Worm (Caenorhabditis elegans) whole organism, young adult: ENCODE data around the gene T24E12.3.

Source experiments
- B0035.1 ChIP-seq: sonication (generic microtip); optimal IDR thresholded peaks from 2 replicates; lab custom pipeline; 2016; ENCODE audit warnings: missing genetic modification characterization, mild to moderate bottlenecking, missing compliant biosample characterization, missing genotype, missing genetic modification reagents
- F22D6.2 ChIP-seq: sonication (generic microtip); optimal IDR thresholded peaks from 2 replicates; lab custom pipeline; 2016; ENCODE audit warnings: mild to moderate bottlenecking, missing genetic modification characterization, missing compliant biosample characterization
- F49E8.2 ChIP-seq: sonication (generic microtip); optimal IDR thresholded peaks from 3 replicates; lab custom pipeline; 2017; ENCODE audit warnings: missing genetic modification characterization, mild to moderate bottlenecking, missing compliant biosample characterization, antibody characterized with exemption, moderate library complexity; ENCODE audit not compliant: insufficient read depth
- F57A8.1 ChIP-seq: fragments of 200-800 bp; sonication (Bioruptor generic); optimal IDR thresholded peaks from 2 replicates; lab custom pipeline; 2018; ENCODE audit warnings: mild to moderate bottlenecking, missing genetic modification characterization, moderate library complexity, missing compliant biosample characterization
- K11D2.4 ChIP-seq: fragments of 200-800 bp; sonication (Bioruptor generic); IDR thresholded peaks from 2 replicates; pipeline ENCODE4 v1.3.6; 2022; ENCODE audit warnings: missing genetic modification reagents, missing genetic modification characterization, missing compliant biosample characterization
- Y53G8AR.9 ChIP-seq: fragments of 200-800 bp; sonication (Bioruptor generic); conservative IDR thresholded peaks from 2 replicates; pipeline ENCODE4 v1.3.6; 2022; ENCODE audit warnings: missing genetic modification reagents, missing genetic modification characterization, missing compliant biosample characterization
- Y67H2A.10 ChIP-seq: fragments of 200-800 bp; sonication (Bioruptor generic); conservative IDR thresholded peaks from 2 replicates; pipeline ENCODE4 v1.3.6; 2022; ENCODE audit warnings: missing genetic modification reagents, missing genetic modification characterization, missing compliant biosample characterization
- Y95B8A.8 ChIP-seq: fragments of 200-800 bp; sonication (Bioruptor generic); IDR thresholded peaks from 2 replicates; pipeline ENCODE4 v1.3.6; 2022; ENCODE audit warnings: missing genetic modification reagents, missing genetic modification characterization, missing compliant biosample characterization
- aptf-3 ChIP-seq: fragments of 200-800 bp; sonication (Bioruptor generic); IDR thresholded peaks from 2 replicates; pipeline ENCODE4 v1.3.6; 2022; ENCODE audit warnings: missing genetic modification characterization, missing compliant biosample characterization
- atf-7 ChIP-seq: sonication (generic microtip); optimal IDR thresholded peaks from 2 replicates; lab custom pipeline; 2017; ENCODE audit warnings: mild to moderate bottlenecking, missing genetic modification characterization, missing compliant biosample characterization
- athp-1 ChIP-seq: sonication (generic microtip); optimal IDR thresholded peaks from 2 replicates; lab custom pipeline; 2017; ENCODE audit warnings: mild to moderate bottlenecking, missing genetic modification characterization, missing compliant biosample characterization
- attf-5 ChIP-seq: fragments of 200-800 bp; sonication (Bioruptor generic); optimal IDR thresholded peaks from 2 replicates; lab custom pipeline; 2018; ENCODE audit warnings: mild to moderate bottlenecking, missing genetic modification characterization, missing compliant biosample characterization
- bed-1 ChIP-seq: fragments of 200-800 bp; sonication (Bioruptor generic); IDR thresholded peaks from 2 replicates; pipeline ENCODE4 v1.3.6; 2022; ENCODE audit warnings: missing genetic modification reagents, missing genetic modification characterization, missing compliant biosample characterization
- ccch-3 ChIP-seq: fragments of 200-800 bp; sonication (Bioruptor generic); optimal IDR thresholded peaks from 2 replicates; lab custom pipeline; 2018; ENCODE audit warnings: mild to moderate bottlenecking, missing genetic modification characterization, missing compliant biosample characterization
- cebp-1 ChIP-seq, 2 experiments: fragments of 200-800 bp in 1 of 2; sonication (Bioruptor generic) in 1 of 2; sonication (generic microtip) in 1 of 2; IDR thresholded peaks in 1 of 2; optimal IDR thresholded peaks in 1 of 2; 2 replicates each; pipeline versions ENCODE4 v1.3.6 to Lab custom; 2017 to 2022; ENCODE audit warnings: missing compliant biosample characterization in 2 of 2, missing genetic modification characterization in 2 of 2, mild to moderate bottlenecking in 1 of 2, missing genetic modification reagents in 1 of 2, moderate library complexity in 1 of 2
- ceh-100 ChIP-seq: fragments of 200-800 bp; sonication (Bioruptor generic); IDR thresholded peaks from 2 replicates; pipeline ENCODE4 v1.3.6; 2022; ENCODE audit warnings: missing genetic modification reagents, missing genetic modification characterization, missing compliant biosample characterization
- ceh-91 ChIP-seq: fragments of 200-800 bp; sonication (Bioruptor generic); IDR thresholded peaks from 2 replicates; pipeline ENCODE4 v1.3.6; 2022; ENCODE audit warnings: missing genetic modification reagents, missing genetic modification characterization, missing compliant biosample characterization
- chd-7 ChIP-seq: sonication (generic microtip); optimal IDR thresholded peaks from 2 replicates; lab custom pipeline; 2016; ENCODE audit warnings: mild to moderate bottlenecking, missing genetic modification characterization, moderate library complexity, missing compliant biosample characterization
- efl-1 ChIP-seq: fragments of 150-350 bp; optimal IDR thresholded peaks from 2 replicates; lab custom pipeline; 2014; ENCODE audit warnings: missing biosample characterization, missing genetic modification reagents, missing genetic modification characterization
- ekl-4 ChIP-seq: fragments of 200-800 bp; sonication (Bioruptor generic); IDR thresholded peaks from 2 replicates; pipeline ENCODE4 v1.3.6; 2022; ENCODE audit warnings: missing genetic modification reagents, missing genetic modification characterization, missing compliant biosample characterization
- ets-4 ChIP-seq: fragments of 200-800 bp; sonication (Bioruptor generic); optimal IDR thresholded peaks from 2 replicates; lab custom pipeline; 2018; ENCODE audit warnings: mild to moderate bottlenecking, missing genetic modification characterization, missing compliant biosample characterization
- fkh-3 ChIP-seq: sonication (generic microtip); optimal IDR thresholded peaks from 2 replicates; lab custom pipeline; 2016; ENCODE audit warnings: mild to moderate bottlenecking, missing genetic modification characterization, missing compliant biosample characterization
- gei-17 ChIP-seq: fragments of 200-800 bp; sonication (Bioruptor generic); optimal IDR thresholded peaks from 2 replicates; lab custom pipeline; 2018; ENCODE audit warnings: mild to moderate bottlenecking, missing genetic modification characterization, missing compliant biosample characterization
- him-1 ChIP-seq: sonication (generic microtip); optimal IDR thresholded peaks from 2 replicates; lab custom pipeline; 2016; ENCODE audit warnings: missing genotype, missing genetic modification reagents, missing genetic modification characterization, missing compliant biosample characterization
- hlh-12 ChIP-seq: sonication (generic microtip); optimal IDR thresholded peaks from 2 replicates; lab custom pipeline; 2016; ENCODE audit warnings: missing genetic modification characterization, missing compliant biosample characterization
- let-607 ChIP-seq, 2 experiments: fragments of 200-800 bp in 1 of 2; sonication (Bioruptor generic) in 1 of 2; sonication (generic microtip) in 1 of 2; optimal IDR thresholded peaks; 2 replicates each; lab custom pipeline; 2016 to 2018; ENCODE audit warnings: mild to moderate bottlenecking in 2 of 2, missing compliant biosample characterization in 2 of 2, missing genetic modification characterization in 2 of 2, moderate library complexity in 2 of 2, missing genotype in 1 of 2
- madf-10 ChIP-seq: sonication (generic microtip); optimal IDR thresholded peaks from 2 replicates; lab custom pipeline; 2016; ENCODE audit warnings: mild to moderate bottlenecking, missing genetic modification characterization, missing compliant biosample characterization
- mel-28 ChIP-seq: sonication (generic microtip); optimal IDR thresholded peaks from 2 replicates; lab custom pipeline; 2016; ENCODE audit warnings: borderline replicate concordance, mild to moderate bottlenecking, missing genetic modification characterization, missing compliant biosample characterization
- mxl-1 ChIP-seq: sonication (generic microtip); optimal IDR thresholded peaks from 2 replicates; lab custom pipeline; 2016; ENCODE audit warnings: missing genetic modification characterization, missing compliant biosample characterization
- nhr-179 ChIP-seq: sonication (generic microtip); optimal IDR thresholded peaks from 2 replicates; lab custom pipeline; 2016; ENCODE audit warnings: mild to moderate bottlenecking, missing genetic modification characterization, missing compliant biosample characterization
- nhr-90 ChIP-seq: sonication (generic microtip); optimal IDR thresholded peaks from 2 replicates; lab custom pipeline; 2016; ENCODE audit warnings: missing genotype, mild to moderate bottlenecking, missing genetic modification characterization, missing compliant biosample characterization
- rcor-1 ChIP-seq: fragments of 200-800 bp; sonication (Bioruptor generic); IDR thresholded peaks from 2 replicates; pipeline ENCODE4 v1.3.6; 2022; ENCODE audit warnings: missing genetic modification reagents, missing genetic modification characterization, missing compliant biosample characterization
- rec-8 ChIP-seq, 2 experiments: sonication (generic microtip); optimal IDR thresholded peaks; 2 replicates each; lab custom pipeline; 2016; ENCODE audit warnings: mild to moderate bottlenecking in 2 of 2, missing genetic modification characterization in 2 of 2, missing genetic modification reagents in 2 of 2, missing genotype in 2 of 2, missing biosample characterization in 1 of 2, missing compliant biosample characterization in 1 of 2, moderate library complexity in 1 of 2
- rpc-1 ChIP-seq, 2 experiments: fragments of 150-350 bp in 1 of 2; sonication (generic microtip) in 1 of 2; optimal IDR thresholded peaks; 2 replicates each; lab custom pipeline; 2014 to 2018; ENCODE audit warnings: missing biosample characterization in 1 of 2, missing genetic modification characterization in 1 of 2, missing genetic modification reagents in 1 of 2, missing genotype in 1 of 2
- snpc-1.1 ChIP-seq: sonication (generic microtip); optimal IDR thresholded peaks from 2 replicates; lab custom pipeline; 2017; ENCODE audit warnings: missing genetic modification characterization, mild to moderate bottlenecking, missing compliant biosample characterization, antibody characterized with exemption, moderate library complexity, missing genotype, missing genetic modification reagents; ENCODE audit not compliant: insufficient read depth
- snpc-1.3 ChIP-seq: sonication (generic microtip); optimal IDR thresholded peaks from 2 replicates; lab custom pipeline; 2017; ENCODE audit warnings: missing genetic modification characterization, mild to moderate bottlenecking, missing compliant biosample characterization, antibody characterized with exemption, moderate library complexity, missing genotype, missing genetic modification reagents; ENCODE audit not compliant: insufficient read depth
- snpc-3.4 ChIP-seq: sonication (generic microtip); optimal IDR thresholded peaks from 2 replicates; lab custom pipeline; 2017; ENCODE audit warnings: missing genetic modification characterization, mild to moderate bottlenecking, missing compliant biosample characterization, antibody characterized with exemption, moderate library complexity, missing genotype, missing genetic modification reagents
- tbp1 ChIP-seq: fragments of 200-800 bp; sonication (Bioruptor generic); optimal IDR thresholded peaks from 2 replicates; lab custom pipeline; 2018; ENCODE audit warnings: mild to moderate bottlenecking, missing genetic modification characterization, missing compliant biosample characterization
- tbx-9 ChIP-seq: sonication (generic microtip); optimal IDR thresholded peaks from 2 replicates; lab custom pipeline; 2016; ENCODE audit warnings: borderline replicate concordance, missing genetic modification characterization, inconsistent platforms, missing compliant biosample characterization
- zfh-2 ChIP-seq: fragments of 200-800 bp; sonication (Bioruptor generic); conservative IDR thresholded peaks from 2 replicates; pipeline ENCODE4 v1.3.6; 2022; ENCODE audit warnings: missing genetic modification reagents, missing genetic modification characterization, missing compliant biosample characterization
- zim-3 ChIP-seq: sonication (generic microtip); optimal IDR thresholded peaks from 2 replicates; lab custom pipeline; 2017; ENCODE audit warnings: mild to moderate bottlenecking, missing genetic modification characterization, moderate library complexity, missing compliant biosample characterization
- ztf-22 ChIP-seq: fragments of 200-800 bp; sonication (Bioruptor generic); optimal IDR thresholded peaks from 2 replicates; lab custom pipeline; 2018; ENCODE audit warnings: mild to moderate bottlenecking, missing genetic modification characterization, moderate library complexity, missing compliant biosample characterization
- ztf-25 ChIP-seq: fragments of 200-800 bp; sonication (Bioruptor generic); IDR thresholded peaks from 2 replicates; pipeline ENCODE4 v1.3.6; 2022; ENCODE audit warnings: missing genetic modification reagents, missing genetic modification characterization, missing compliant biosample characterization

The T24E12.3 gene

DNA sequence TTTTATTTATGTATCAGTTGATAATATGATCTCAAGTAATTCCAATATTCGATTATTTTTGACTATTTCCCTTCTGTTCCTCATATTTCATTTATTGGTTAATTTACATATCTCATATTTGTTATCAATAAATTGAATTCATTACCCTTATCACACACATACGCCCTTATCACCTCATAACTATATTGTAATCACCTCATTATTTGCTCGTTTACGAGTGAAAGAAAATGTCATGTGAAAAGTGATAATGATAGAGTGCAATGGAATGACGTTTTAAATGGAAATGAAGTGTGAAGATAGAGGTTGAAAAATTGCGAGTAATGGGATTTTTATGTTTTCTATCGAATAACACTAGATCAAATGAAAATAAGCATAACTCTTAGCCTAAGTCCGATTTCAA, 10.7 kb downstream of the T24E12.3 start (continued):
- TF ChIP-seq zim-3 (tag; lab: Kevin White, UChicago) (no peak), ekl-4 (GFP tag; lab: Robert Waterston, UW) (no peak), F57A8.1 (GFP tag; lab: Kevin White, UChicago) (no peak), chd-7 (no peak), hlh-12 (tag; lab: Kevin White, UChicago) (no peak), Y95B8A.8 (GFP tag; lab: Robert Waterston, UW) (no peak), nhr-90 (no peak), mel-28 (tag; lab: Kevin White, UChicago) (no peak), cebp-1 (GFP tag; IDR thresholded peaks at IDR 0.05; lab: Robert Waterston, UW) (peak; percentile 10; the same call in 1 of the 2 replicates), cebp-1 (tag; optimal IDR thresholded peaks at IDR 0.05; lab: Kevin White, UChicago) (no peak), ztf-25 (GFP tag; lab: Robert Waterston, UW) (no peak), snpc-3.4 (tag; lab: Kevin White, UChicago) (no peak), ets-4 (peak; percentile 95), attf-5 (no peak), rcor-1 (GFP tag; lab: Robert Waterston, UW) (no peak), F22D6.2 (tag; lab: Kevin White, UChicago) (no peak), F49E8.2 (tag; lab: Kevin White, UChicago) (no peak), zfh-2 (no peak), rec-8 (tag; optimal IDR thresholded peaks at IDR 0.05; lab: Kevin White, UChicago) (no peak), gei-17 (GFP tag; lab: Kevin White, UChicago) (no peak), bed-1 (GFP tag; lab: Robert Waterston, UW) (no peak), nhr-179 (tag; lab: Kevin White, UChicago) (no peak), him-1 (tag; lab: Kevin White, UChicago) (no peak), Y53G8AR.9 (GFP tag; lab: Robert Waterston, UW) (no peak), aptf-3 (no peak), let-607 (tag; optimal IDR thresholded peaks at IDR 0.05; lab: Kevin White, UChicago) (no peak), madf-10 (tag; lab: Kevin White, UChicago) (no peak), ceh-91 (GFP tag; lab: Robert Waterston, UW) (no peak), mxl-1 (tag; lab: Kevin White, UChicago) (no peak), Y67H2A.10 (no peak), snpc-1.1 (no peak), atf-7 (tag; lab: Kevin White, UChicago) (peak; percentile 84), tbp1 (GFP tag; lab: Kevin White, UChicago) (no peak), ccch-3 (GFP tag; lab: Kevin White, UChicago) (no peak), efl-1 (no peak), fkh-3 (tag; lab: Kevin White, UChicago) (no peak), athp-1 (tag; lab: Kevin White, UChicago) (no peak), snpc-1.3 (tag; lab: Kevin White, UChicago) (no peak), ztf-22 (GFP tag; lab: Kevin White, UChicago) (peak; percentile 65), K11D2.4 (GFP tag; lab: Robert Waterston, UW) (no peak), B0035.1 (no peak), ceh-100 (GFP tag; lab: Robert Waterston, UW) (no peak), tbx-9 (tag; lab: Kevin White, UChicago) (no peak), rpc-1 (optimal IDR thresholded peaks at IDR 0.05; lab: Kevin White, UChicago) (no peak), rpc-1 (tag; optimal IDR thresholded peaks at IDR 0.05; lab: Kevin White, UChicago) (no peak)
- TF ChIP-seq, all 124 proteins: peak for 9
